Fruit fly (Drosophila melanogaster) whole organism, wandering third instar larva: Measurements from ENCODE around the gene CG17734.
A peak's percentile ranks its signal among the peaks of the same experiment; 100 is the strongest.

Experiments
- Abd-B ChIP-seq: fragments of >200 bp; optimal IDR thresholded peaks from 2 replicates; lab custom pipeline; 2017; ENCODE audit warnings: missing biosample characterization, missing genetic modification characterization
- CG32264 ChIP-seq: fragments of 200-800 bp; sonication (Bioruptor generic); optimal IDR thresholded peaks from 2 replicates; lab custom pipeline; 2016; ENCODE audit warnings: missing biosample characterization, missing genetic modification characterization
- CG9705 ChIP-seq: fragments of 200-800 bp; sonication (Bioruptor generic); optimal IDR thresholded peaks from 2 replicates; lab custom pipeline; 2018; ENCODE audit warnings: missing biosample characterization, mild to moderate bottlenecking, missing genetic modification characterization
- CrebA ChIP-seq: fragments of 200-800 bp; sonication (Bioruptor generic); optimal IDR thresholded peaks from 2 replicates; lab custom pipeline; 2016; ENCODE audit warnings: missing biosample characterization, mild to moderate bottlenecking, missing genetic modification characterization, borderline replicate concordance
- Dfd ChIP-seq: fragments of >200 bp; optimal IDR thresholded peaks from 2 replicates; lab custom pipeline; 2017; ENCODE audit warnings: missing biosample characterization, missing genetic modification characterization
- Dif ChIP-seq: fragments of 200-275, 200-300 bp; sonication (Bioruptor generic); optimal IDR thresholded peaks from 2 replicates; lab custom pipeline; 2018; ENCODE audit warnings: missing biosample characterization, missing genetic modification characterization; ENCODE audit not compliant: partially characterized antibody
- GATAd ChIP-seq: sonication (Bioruptor generic); optimal IDR thresholded peaks from 2 replicates; lab custom pipeline; 2016; ENCODE audit warnings: missing biosample characterization, missing genetic modification characterization
- HLH106 ChIP-seq: fragments of 200-800 bp; optimal IDR thresholded peaks from 3 replicates; lab custom pipeline; 2019; ENCODE audit warnings: missing biosample characterization, mild to moderate bottlenecking, missing genetic modification characterization, moderate library complexity
- Hnf4 ChIP-seq: fragments of 200-800 bp; sonication (Bioruptor generic); optimal IDR thresholded peaks from 2 replicates; lab custom pipeline; 2016; ENCODE audit warnings: missing biosample characterization, mild to moderate bottlenecking, missing genetic modification characterization
- Hr78 ChIP-seq: fragments of >200 bp; optimal IDR thresholded peaks from 2 replicates; lab custom pipeline; 2017; ENCODE audit warnings: missing biosample characterization, missing genetic modification characterization
- Hr83 ChIP-seq: fragments of 200-300 bp; sonication (Bioruptor generic); optimal IDR thresholded peaks from 2 replicates; lab custom pipeline; 2016; ENCODE audit warnings: missing biosample characterization, mild to moderate bottlenecking, missing genetic modification characterization, moderate library complexity; ENCODE audit not compliant: poor library complexity, severe bottlenecking
- Jra ChIP-seq: sonication (Bioruptor generic); optimal IDR thresholded peaks from 2 replicates; lab custom pipeline; 2016; ENCODE audit warnings: missing biosample characterization, missing genetic modification characterization
- Mio ChIP-seq: sonication (Bioruptor generic); optimal IDR thresholded peaks from 2 replicates; lab custom pipeline; 2016; ENCODE audit warnings: missing biosample characterization, missing genetic modification characterization
- Myc ChIP-seq: fragments of >200 bp; optimal IDR thresholded peaks from 2 replicates; lab custom pipeline; 2017
- N ChIP-seq: fragments of >200 bp; optimal IDR thresholded peaks from 2 replicates; lab custom pipeline; 2018; ENCODE audit warnings: missing biosample characterization, missing external identifiers, missing genetic modification characterization
- OdsH ChIP-seq: fragments of 200-800 bp; sonication (Bioruptor generic); optimal IDR thresholded peaks from 2 replicates; lab custom pipeline; 2016; ENCODE audit warnings: missing biosample characterization, mild to moderate bottlenecking, missing genetic modification characterization
- Rel ChIP-seq, 2 experiments: fragments of 200-800 bp; sonication (Bioruptor generic) in 1 of 2; optimal IDR thresholded peaks; 2 replicates in 1 of 2; 3 replicates in 1 of 2; lab custom pipeline; 2016 to 2019; ENCODE audit warnings: mild to moderate bottlenecking in 2 of 2, missing biosample characterization in 2 of 2, missing genetic modification characterization in 2 of 2, moderate library complexity in 1 of 2
- Sp1 ChIP-seq: fragments of 200-800 bp; sonication (Bioruptor generic); optimal IDR thresholded peaks from 3 replicates; lab custom pipeline; 2019; ENCODE audit warnings: missing biosample characterization, mild to moderate bottlenecking, missing genetic modification characterization, moderate library complexity
- Vsx2 ChIP-seq: fragments of 200-300, 225-300 bp; sonication (Bioruptor generic); optimal IDR thresholded peaks from 2 replicates; lab custom pipeline; 2018; ENCODE audit warnings: missing biosample characterization, missing genetic modification characterization; ENCODE audit not compliant: partially characterized antibody
- br ChIP-seq: fragments of 200-800 bp; sonication (Bioruptor generic); optimal IDR thresholded peaks from 2 replicates; lab custom pipeline; 2016; ENCODE audit warnings: missing biosample characterization, missing genetic modification characterization
- brk ChIP-seq: fragments of 200-800 bp; sonication (Bioruptor generic); optimal IDR thresholded peaks from 2 replicates; lab custom pipeline; 2016; ENCODE audit warnings: missing biosample characterization, mild to moderate bottlenecking, missing genetic modification characterization
- dl ChIP-seq, 2 experiments: fragments of 175-275, 200-275 bp in 1 of 2; fragments of 200-275 bp in 1 of 2; sonication (Bioruptor generic); optimal IDR thresholded peaks; lab custom pipeline; 2018; ENCODE audit warnings: mild to moderate bottlenecking in 2 of 2, missing biosample characterization in 2 of 2, missing genetic modification characterization in 2 of 2, moderate library complexity in 2 of 2; ENCODE audit not compliant: partially characterized antibody in 2 of 2, insufficient read depth in 1 of 2
- dmrt93B ChIP-seq: fragments of 200-800 bp; sonication (Bioruptor generic); optimal IDR thresholded peaks from 2 replicates; lab custom pipeline; 2018; ENCODE audit warnings: missing biosample characterization, mild to moderate bottlenecking, missing genetic modification characterization
- dsf ChIP-seq: sonication (Bioruptor generic); optimal IDR thresholded peaks from 2 replicates; lab custom pipeline; 2016; ENCODE audit warnings: missing biosample characterization, missing genetic modification characterization, borderline replicate concordance
- ey ChIP-seq: fragments of 200-800 bp; sonication (Bioruptor generic); optimal IDR thresholded peaks from 2 replicates; lab custom pipeline; 2016; ENCODE audit warnings: missing biosample characterization, missing genetic modification characterization
- foxo ChIP-seq, 2 experiments: fragments of 200-800 bp; sonication (Bioruptor generic); optimal IDR thresholded peaks; 2 replicates in 1 of 2; 3 replicates in 1 of 2; lab custom pipeline; 2016 to 2017; ENCODE audit warnings: missing biosample characterization in 2 of 2, missing genetic modification characterization in 2 of 2
- fru ChIP-seq: fragments of 200-800 bp; sonication (Bioruptor generic); optimal IDR thresholded peaks from 3 replicates; lab custom pipeline; 2016; ENCODE audit warnings: missing biosample characterization, mild to moderate bottlenecking, missing genetic modification characterization
- h ChIP-seq: fragments of 200-800 bp; sonication (Bioruptor generic); optimal IDR thresholded peaks from 3 replicates; lab custom pipeline; 2016; ENCODE audit warnings: missing biosample characterization, mild to moderate bottlenecking, missing genetic modification characterization
- jim ChIP-seq: fragments of 175-275, 200-325 bp; sonication (Bioruptor generic); optimal IDR thresholded peaks from 2 replicates; lab custom pipeline; 2016; ENCODE audit warnings: missing biosample characterization, mild to moderate bottlenecking, missing genetic modification characterization
- lola ChIP-seq: fragments of >200 bp; optimal IDR thresholded peaks from 2 replicates; lab custom pipeline; 2017; ENCODE audit warnings: missing biosample characterization, missing genetic modification characterization
- pan ChIP-seq: fragments of >200 bp; optimal IDR thresholded peaks from 2 replicates; lab custom pipeline; 2017
- psq ChIP-seq: fragments of 200-800 bp; sonication (Bioruptor generic); optimal IDR thresholded peaks from 3 replicates; lab custom pipeline; 2017; ENCODE audit warnings: missing biosample characterization, mild to moderate bottlenecking, missing genetic modification characterization, moderate library complexity
- rgr ChIP-seq: fragments of 200-800 bp; sonication (Bioruptor generic); optimal IDR thresholded peaks from 3 replicates; lab custom pipeline; 2016; ENCODE audit warnings: missing biosample characterization, mild to moderate bottlenecking, missing genetic modification characterization
- sage ChIP-seq: fragments of 200-800 bp; sonication (Bioruptor generic); optimal IDR thresholded peaks from 2 replicates; lab custom pipeline; 2016; ENCODE audit warnings: missing biosample characterization, mild to moderate bottlenecking, missing genetic modification characterization
- sv ChIP-seq: fragments of 200-800 bp; sonication (Bioruptor generic); optimal IDR thresholded peaks from 3 replicates; lab custom pipeline; 2016; ENCODE audit warnings: missing biosample characterization, missing genetic modification characterization
- tai ChIP-seq: sonication (Bioruptor generic); optimal IDR thresholded peaks from 2 replicates; lab custom pipeline; 2016; ENCODE audit warnings: missing biosample characterization, missing genetic modification characterization
- usp ChIP-seq: fragments of >200 bp; optimal IDR thresholded peaks from 2 replicates; lab custom pipeline; 2017; ENCODE audit warnings: missing biosample characterization, missing genetic modification characterization
- woc ChIP-seq: sonication (Bioruptor generic); optimal IDR thresholded peaks from 2 replicates; lab custom pipeline; 2016; ENCODE audit warnings: missing biosample characterization, mild to moderate bottlenecking, missing genetic modification characterization

Gene CG17734

dm6 chr3R:11209801-11210402 lies 33.9 kb downstream of the CG17734 start, which contains the start of the genes SdhC and Tctp:
SdhC (minus strand) TSS chr3R:11209849.
Tctp (plus strand) TSS chr3R:11210247.
- TF ChIP-seq Myc (peak; percentile 51), CG32264 (no peak), Dfd (GFP tag; lab: Kevin White, UChicago) (no peak), brk (peak; percentile 77), Dif (GFP tag; lab: Kevin White, UChicago) (peak; percentile 72), Sp1 (GFP tag; lab: Kevin White, UChicago) (peak; percentile 66), usp (no peak), Abd-B (GFP tag; lab: Kevin White, UChicago) (no peak), jim (GFP tag; lab: Kevin White, UChicago) (no peak), Jra (GFP tag; lab: Kevin White, UChicago) (peak; percentile 65), Hr83 (GFP tag; lab: Kevin White, UChicago) (peak; percentile 82), sv (GFP tag; lab: Kevin White, UChicago) (peak; percentile 58), ey (GFP tag; lab: Kevin White, UChicago) (peak; percentile 49), woc (peak; percentile 48), lola (GFP tag; lab: Kevin White, UChicago) (no peak), Rel (GFP tag; optimal IDR thresholded peaks at IDR 0.05; lab: Kevin White, UChicago) (no peak), Rel (tag; optimal IDR thresholded peaks at IDR 0.05; lab: Kevin White, UChicago) (peak; percentile 52), OdsH (peak; percentile 13), pan (lab: Kevin White, UChicago) (no peak), h (GFP tag; lab: Kevin White, UChicago) (peak; percentile 64), dmrt93B (GFP tag; lab: Kevin White, UChicago) (peak; percentile 24), Mio (GFP tag; lab: Kevin White, UChicago) (no peak), sage (GFP tag; lab: Kevin White, UChicago) (no peak), dl (GFP tag; optimal IDR thresholded peaks at IDR 0.05; lab: Kevin White, UChicago; ENCODE audit: insufficient read depth in 1 of 2, partially characterized antibody in 2 of 2) (no peak), psq (GFP tag; lab: Kevin White, UChicago) (peak; percentile 63), rgr (GFP tag; lab: Kevin White, UChicago) (peak; percentile 57), dsf (GFP tag; lab: Kevin White, UChicago) (peak; percentile 46), Hr78 (no peak), N (no peak), Vsx2 (GFP tag; lab: Kevin White, UChicago) (no peak), tai (GFP tag; lab: Kevin White, UChicago) (no peak), Hnf4 (GFP tag; lab: Kevin White, UChicago) (peak; percentile 66), CG9705 (peak; percentile 17), CrebA (GFP tag; lab: Kevin White, UChicago) (no peak), fru (GFP tag; lab: Kevin White, UChicago) (peak; percentile 63), foxo (GFP tag; optimal IDR thresholded peaks at IDR 0.05; lab: Kevin White, UChicago) (peak in 1 of 2 experiments; percentile 71), GATAd (GFP tag; lab: Kevin White, UChicago) (no peak), br (GFP tag; lab: Kevin White, UChicago) (peak; percentile 40), HLH106 (tag; lab: Kevin White, UChicago) (peak; percentile 43)

dm6 chr3R:11208766-11209331 lies 35.0 kb downstream of the CG17734 start:
- TF ChIP-seq brk (peak; percentile 6), N (no peak), Myc (peak; percentile 13)
